Worm (Caenorhabditis elegans): ENCODE measurements around the gene C49F5.13.
A peak's percentile ranks its signal among the peaks of the same experiment; 100 is the strongest.

C49F5.13 gene

ce11 chrX:11933547-11933946 lies 27.7 kb upstream of the C49F5.13 start (continued):
- TF ChIP-seq bed-1 (GFP tag; IDR thresholded peaks at IDR 0.05) (peak; percentile 56; the same call in 1 of the 2 replicates), ZK185.1 (tag; optimal IDR thresholded peaks at IDR 0.05; ENCODE audit: poor library complexity, severe bottlenecking) (peak; percentile 50), lag-1 (GFP tag; IDR thresholded peaks at IDR 0.05) (no peak), egl-44 (GFP tag; IDR thresholded peaks at IDR 0.05) (peak; percentile 78; the same call in 1 of the 2 replicates), F37B4.10 (GFP tag; IDR thresholded peaks at IDR 0.05) (no peak), ztf-3 (GFP tag; optimal IDR thresholded peaks at IDR 0.05) (no peak), snpc-3.4 (tag; optimal IDR thresholded peaks at IDR 0.05) (peak; percentile 62), ztf-26 (tag; optimal IDR thresholded peaks at IDR 0.05) (no peak), cebp-1 (GFP tag; IDR thresholded peaks at IDR 0.05) (0 out of 2 replicates have a peak, but pooled peaks have one; percentile 30), cebp-1 (tag; optimal IDR thresholded peaks at IDR 0.05) (no peak), F49E8.2 (tag; optimal IDR thresholded peaks at IDR 0.05; ENCODE audit: insufficient read depth) (no peak), pha-4 (tag; optimal IDR thresholded peaks at IDR 0.05) (no peak), F33H1.4 (GFP tag; IDR thresholded peaks at IDR 0.05) (no peak), akir-1 (GFP tag; optimal IDR thresholded peaks at IDR 0.05) (no peak), B0261.1 (tag; optimal IDR thresholded peaks at IDR 0.05) (peak; percentile 89), atf-7 (tag; optimal IDR thresholded peaks at IDR 0.05) (peak; percentile 26), ceh-79 (tag; optimal IDR thresholded peaks at IDR 0.05) (no peak), C06A6.2 (GFP tag; conservative IDR thresholded peaks at IDR 0.05) (no peak), ceh-40 (GFP tag; IDR thresholded peaks at IDR 0.05) (0 out of 2 replicates have a peak, but pooled peaks have one; percentile 50), rpc-1 (optimal IDR thresholded peaks at IDR 0.05) (peak; percentile 71), rpc-1 (tag; optimal IDR thresholded peaks at IDR 0.05) (peak; percentile 93), hmg-1.2 (GFP tag; IDR thresholded peaks at IDR 0.05) (peak; percentile 69), ztf-25 (GFP tag; IDR thresholded peaks at IDR 0.05) (peak; percentile 78; the same call in 1 of the 2 replicates), xnd-1 (tag; optimal IDR thresholded peaks at IDR 0.05) (no peak), tbx-9 (tag; optimal IDR thresholded peaks at IDR 0.05; ENCODE audit: borderline replicate concordance) (no peak), F55B11.4 (tag; optimal IDR thresholded peaks at IDR 0.05; ENCODE audit: borderline replicate concordance, insufficient read depth) (no peak), F39B2.1 (GFP tag; IDR thresholded peaks at IDR 0.05) (0 out of 2 replicates have a peak, but pooled peaks have one; percentile 21), dpl-1 (GFP tag; optimal IDR thresholded peaks at IDR 0.05) (no peak), F23B12.7 (tag; optimal IDR thresholded peaks at IDR 0.05; ENCODE audit: insufficient read depth) (no peak), Y53G8AR.9 (GFP tag; conservative IDR thresholded peaks at IDR 0.05) (no peak), nhr-120 (GFP tag; IDR thresholded peaks at IDR 0.05) (no peak), nhr-90 (tag; optimal IDR thresholded peaks at IDR 0.05) (peak; percentile 79), hmg-20 (GFP tag; IDR thresholded peaks at IDR 0.05) (peak; percentile 16; the same call in 1 of the 2 replicates), hlh-26 (GFP tag; conservative IDR thresholded peaks at IDR 0.05) (no peak), ztf-22 (GFP tag; optimal IDR thresholded peaks at IDR 0.05) (no peak), attf-6 (GFP tag; IDR thresholded peaks at IDR 0.05) (peak; percentile 63), T26A5.8 (tag; optimal IDR thresholded peaks at IDR 0.05) (no peak), unc-62 (GFP tag; optimal IDR thresholded peaks at IDR 0.05) (no peak), madf-10 (tag; optimal IDR thresholded peaks at IDR 0.05) (peak; percentile 35), repo-1 (tag; optimal IDR thresholded peaks at IDR 0.05) (no peak), Y53F4B.3 (GFP tag; IDR thresholded peaks at IDR 0.05) (0 out of 2 replicates have a peak, but pooled peaks have one; percentile 26), ztf-18 (tag; optimal IDR thresholded peaks at IDR 0.05) (peak; percentile 58), nfya-1 (tag; optimal IDR thresholded peaks at IDR 0.05; ENCODE audit: borderline replicate concordance, insufficient read depth) (no peak), ccch-3 (GFP tag; optimal IDR thresholded peaks at IDR 0.05) (no peak), ama-1 (optimal IDR thresholded peaks at IDR 0.05) (no peak), ama-1 (GFP tag; optimal IDR thresholded peaks at IDR 0.05) (peak in 1 of 2 experiments; percentile 25), ekl-4 (GFP tag; IDR thresholded peaks at IDR 0.05) (no peak), somi-1 (GFP tag; optimal IDR thresholded peaks at IDR 0.05) (peak; percentile 6), ceh-27 (GFP tag; optimal IDR thresholded peaks at IDR 0.05) (peak; percentile 3)

Measured in whole organism, young adult.